Worm (Caenorhabditis elegans) whole organism, L2 larva: Measurements from ENCODE around the gene gpr-2.
A peak's percentile ranks its signal among the peaks of the same experiment; 100 is the strongest.

Source experiments
- C34F6.9 ChIP-seq: fragments of 150-350 bp; optimal IDR thresholded peaks from 2 replicates; lab custom pipeline; 2014; ENCODE audit warnings: missing biosample characterization, missing genetic modification characterization
- F13H6.1 ChIP-seq: sonication (generic microtip); optimal IDR thresholded peaks from 2 replicates; lab custom pipeline; 2016; ENCODE audit warnings: missing genetic modification characterization, missing compliant biosample characterization
- alr-1 ChIP-seq: fragments of 150-350 bp; optimal IDR thresholded peaks from 2 replicates; lab custom pipeline; 2014; ENCODE audit warnings: missing biosample characterization, missing genetic modification characterization
- crh-2 ChIP-seq: sonication (generic microtip); optimal IDR thresholded peaks from 2 replicates; lab custom pipeline; 2017; ENCODE audit warnings: missing biosample characterization, missing genetic modification characterization
- elt-3 ChIP-seq: sonication (generic microtip); optimal IDR thresholded peaks from 2 replicates; lab custom pipeline; 2017; ENCODE audit warnings: missing biosample characterization, missing genetic modification characterization
- gmeb-1 ChIP-seq: fragments of 150-350 bp; optimal IDR thresholded peaks from 2 replicates; lab custom pipeline; 2014; ENCODE audit warnings: missing biosample characterization, missing genetic modification characterization
- lin-11 ChIP-seq: fragments of 150-350 bp; sonication (generic microtip); optimal IDR thresholded peaks from 2 replicates; lab custom pipeline; 2014; ENCODE audit warnings: missing biosample characterization, missing genetic modification characterization, inconsistent platforms, mixed read lengths
- lin-13 ChIP-seq: fragments of 150-350 bp; optimal IDR thresholded peaks from 2 replicates; lab custom pipeline; 2014; ENCODE audit warnings: missing biosample characterization, missing genetic modification reagents, missing genetic modification characterization
- mdl-1 ChIP-seq, 2 experiments: fragments of 150-350 bp in 1 of 2; sonication (generic microtip) in 1 of 2; optimal IDR thresholded peaks; 2 replicates each; lab custom pipeline; 2017; ENCODE audit warnings: missing biosample characterization in 2 of 2, missing genetic modification characterization in 2 of 2
- nhr-12 ChIP-seq: fragments of 150-350 bp; optimal IDR thresholded peaks from 2 replicates; lab custom pipeline; 2014; ENCODE audit warnings: missing biosample characterization, missing genetic modification characterization
- nhr-129 ChIP-seq: fragments of 150-350 bp; optimal IDR thresholded peaks from 2 replicates; lab custom pipeline; 2014; ENCODE audit warnings: missing biosample characterization, missing genetic modification characterization
- nhr-21 ChIP-seq: fragments of 150-350 bp; optimal IDR thresholded peaks from 2 replicates; lab custom pipeline; 2014; ENCODE audit warnings: missing biosample characterization, missing genetic modification characterization
- nhr-237 ChIP-seq: fragments of 150-350 bp; optimal IDR thresholded peaks from 2 replicates; lab custom pipeline; 2014; ENCODE audit warnings: missing biosample characterization, missing genetic modification characterization
- skn-1 ChIP-seq: sonication (generic microtip); optimal IDR thresholded peaks from 2 replicates; lab custom pipeline; 2017; ENCODE audit warnings: missing biosample characterization, missing genetic modification characterization
- sma-9 ChIP-seq, 2 experiments: fragments of 150-350 bp in 1 of 2; sonication (generic microtip) in 1 of 2; optimal IDR thresholded peaks; 2 replicates each; lab custom pipeline; 2014 to 2016; ENCODE audit warnings: missing genetic modification characterization in 2 of 2, mild to moderate bottlenecking in 1 of 2, missing biosample characterization in 1 of 2, missing compliant biosample characterization in 1 of 2, missing genetic modification reagents in 1 of 2, moderate library complexity in 1 of 2
- snpc-4 ChIP-seq: fragments of 150-350 bp; optimal IDR thresholded peaks from 2 replicates; lab custom pipeline; 2014; ENCODE audit warnings: missing biosample characterization, missing genetic modification characterization
- unc-62 ChIP-seq: fragments of 150-350 bp; optimal IDR thresholded peaks from 2 replicates; lab custom pipeline; 2014; ENCODE audit warnings: missing biosample characterization, missing genetic modification reagents, missing genetic modification characterization
- zag-1 ChIP-seq: fragments of 150-350 bp; optimal IDR thresholded peaks from 2 replicates; lab custom pipeline; 2014; ENCODE audit warnings: missing biosample characterization, missing genetic modification characterization
- ztf-1 ChIP-seq: fragments of 200-800 bp; sonication (Bioruptor generic); conservative IDR thresholded peaks from 2 replicates; pipeline ENCODE4 v1.3.6; 2022; ENCODE audit warnings: missing genetic modification characterization, missing compliant biosample characterization

gpr-2 gene

ce11 chrIII:9355412-9355969 is 37.5 kb downstream of the gpr-2 start, which contains the start of gene chtb-1:
Gene chtb-1, minus strand, starts transcription at chrIII:9355462.
- TF ChIP-seq gmeb-1 (tag; lab: Kevin White, UChicago), result no peak

- TF ChIP-seq F13H6.1, result peak; percentile 16
- TF ChIP-seq nhr-129 (tag; lab: Kevin White, UChicago), result peak; percentile 41
- no peak for TF ChIP-seq nhr-21 (tag; lab: Kevin White, UChicago)
- peak; percentile 36 for TF ChIP-seq C34F6.9 (tag; lab: Kevin White, UChicago)
- TF ChIP-seq snpc-4 (tag; lab: Kevin White, UChicago), result no peak
- no peak for TF ChIP-seq mdl-1 (tag; optimal IDR thresholded peaks at IDR 0.05; lab: Kevin White, UChicago)
- no peak for TF ChIP-seq lin-11 (tag; lab: Kevin White, UChicago)
- TF ChIP-seq nhr-12 (tag; lab: Kevin White, UChicago), result no peak
- no peak for TF ChIP-seq skn-1 (tag; lab: Kevin White, UChicago)
These were observed 39.1 kb downstream of the gpr-2 start for ce11 chrIII:9353814-9354213.

- peak; percentile 8 for TF ChIP-seq nhr-129 (tag; lab: Kevin White, UChicago)
- TF ChIP-seq nhr-12 (tag; lab: Kevin White, UChicago), result no peak
- TF ChIP-seq sma-9 (GFP tag; optimal IDR thresholded peaks at IDR 0.05; lab: Kevin White, UChicago), result peak; percentile 9
- no peak for TF ChIP-seq sma-9 (tag; optimal IDR thresholded peaks at IDR 0.05; lab: Kevin White, UChicago)
- no peak for TF ChIP-seq nhr-237 (tag; lab: Kevin White, UChicago)
These were observed 46.2 kb downstream of the gpr-2 start for ce11 chrIII:9346722-9347121.

- TF ChIP-seq gmeb-1 (tag; lab: Kevin White, UChicago), result no peak
- no peak for TF ChIP-seq elt-3 (tag; lab: Kevin White, UChicago)
- no peak for TF ChIP-seq alr-1
- no peak for TF ChIP-seq nhr-12 (tag; lab: Kevin White, UChicago)
- no peak for TF ChIP-seq zag-1 (tag; lab: Kevin White, UChicago)
- peak; percentile 36 for TF ChIP-seq F13H6.1
- peak; percentile 49 for TF ChIP-seq nhr-129 (tag; lab: Kevin White, UChicago)
- TF ChIP-seq ztf-1 (GFP tag; lab: Robert Waterston, UW), result no peak
These were observed 46.9 kb downstream of the gpr-2 start for ce11 chrIII:9346114-9346513.

ce11 chrIII:9344347-9344746 is 48.6 kb downstream of the gpr-2 start, which contains the start of gene emb-9:
Gene emb-9, minus strand, starts transcription at chrIII:9344447.
- TF ChIP-seq lin-13 (no peak), skn-1 (tag; lab: Kevin White, UChicago) (no peak), unc-62 (GFP tag; lab: Kevin White, UChicago) (no peak), elt-3 (tag; lab: Kevin White, UChicago) (no peak), crh-2 (no peak), ztf-1 (GFP tag; lab: Robert Waterston, UW) (no peak), alr-1 (no peak)
